Worm (Caenorhabditis elegans): Measurements from ENCODE around the gene idpb-4.

Gene idpb-4

ce11 chrII:8742972-8743371, 5.6 kb upstream of the idpb-4 start:
- peak; percentile 69 for TF ChIP-seq hlh-30 (tag; optimal IDR thresholded peaks at IDR 0.05; ENCODE audit: insufficient read depth)
- no peak for TF ChIP-seq zip-2 (tag; optimal IDR thresholded peaks at IDR 0.05)
- TF ChIP-seq cey-2 (tag; optimal IDR thresholded peaks at IDR 0.05; ENCODE audit: borderline replicate concordance, insufficient read depth) = no peak
- no peak for TF ChIP-seq snpc-1.2 (GFP tag; IDR thresholded peaks at IDR 0.05)
- peak; percentile 46; the same call in 1 of the 2 replicates for TF ChIP-seq hmg-1.1 (GFP tag; IDR thresholded peaks at IDR 0.05)
- TF ChIP-seq lin-39 (tag; optimal IDR thresholded peaks at IDR 0.05) = no peak
- TF ChIP-seq nhr-41 (GFP tag; IDR thresholded peaks at IDR 0.05) = no peak
- TF ChIP-seq Y5F2A.4 (GFP tag; optimal IDR thresholded peaks at IDR 0.05) = no peak
- no peak for TF ChIP-seq R02D3.7 (tag; optimal IDR thresholded peaks at IDR 0.05)
- TF ChIP-seq set-16 (GFP tag; IDR thresholded peaks at IDR 0.05) = no peak; the same call in 1 of the 2 replicates
- no peak for TF ChIP-seq nhr-11 (tag; optimal IDR thresholded peaks at IDR 0.05)
- no peak for TF ChIP-seq F49E8.2 (tag; optimal IDR thresholded peaks at IDR 0.05; ENCODE audit: borderline replicate concordance)
- peak in 1 of 2 experiments; percentile 42 for TF ChIP-seq lsy-2 (tag; optimal IDR thresholded peaks at IDR 0.05)
- TF ChIP-seq aha-1 (tag) = no peak
- TF ChIP-seq tag-97 (GFP tag; IDR thresholded peaks at IDR 0.05) = no peak
- no peak for TF ChIP-seq dve-1 (tag; optimal IDR thresholded peaks at IDR 0.05; ENCODE audit: insufficient read depth)
- TF ChIP-seq nhr-77 (tag; optimal IDR thresholded peaks at IDR 0.05) = no peak
- no peak for TF ChIP-seq unc-62 (GFP tag; optimal IDR thresholded peaks at IDR 0.05 in 1 of 2)
- no peak for TF ChIP-seq unc-62 (tag; optimal IDR thresholded peaks at IDR 0.05)

DNA sequence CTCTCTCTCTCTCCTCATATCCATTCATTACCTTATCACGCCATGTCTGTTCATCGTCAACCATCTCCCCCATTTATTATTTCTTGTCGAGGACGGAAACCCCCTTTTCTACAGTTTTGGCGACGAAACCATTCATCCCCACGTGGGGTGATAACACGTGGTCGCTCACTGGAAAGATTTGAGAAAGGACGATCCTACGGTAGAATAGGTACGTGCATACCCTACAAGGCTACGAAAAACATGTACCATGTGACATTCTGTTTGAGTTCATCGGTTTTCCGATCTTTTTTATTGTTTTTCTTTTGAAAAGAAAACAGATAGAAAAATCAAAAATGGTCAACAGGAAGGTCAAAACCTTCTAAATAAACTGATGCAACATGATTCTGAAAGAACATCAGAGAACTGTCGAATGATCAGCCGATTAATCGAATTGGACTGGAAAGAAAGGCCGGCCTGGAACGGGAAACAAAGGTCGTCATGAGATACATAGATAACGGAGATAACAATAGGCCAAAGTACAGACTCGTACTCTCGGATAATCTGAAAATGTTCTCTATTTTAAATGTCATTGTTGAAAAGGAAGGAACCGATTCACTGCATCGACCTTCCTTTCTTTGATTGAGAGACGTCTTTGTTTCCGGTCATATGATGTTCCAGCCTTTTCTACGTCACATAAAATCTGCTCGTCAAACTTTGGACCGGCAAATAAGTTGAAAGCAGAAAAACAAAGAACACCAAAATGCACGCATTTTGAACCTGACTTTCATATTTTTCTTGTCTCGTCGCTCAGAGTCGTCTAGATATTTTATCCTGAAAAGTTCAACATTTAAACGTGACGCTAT, 4.9 kb upstream of the idpb-4 start:
- TF ChIP-seq gei-8 (GFP tag; optimal IDR thresholded peaks at IDR 0.05) = peak; percentile 79
- TF ChIP-seq dmd-9 (GFP tag; IDR thresholded peaks at IDR 0.05) = no peak
- TF ChIP-seq ceh-28 (tag; optimal IDR thresholded peaks at IDR 0.05) = no peak
- no peak for TF ChIP-seq unc-39 (tag; optimal IDR thresholded peaks at IDR 0.05)
- no peak for TF ChIP-seq set-16 (GFP tag; IDR thresholded peaks at IDR 0.05)
- peak; percentile 30 for TF ChIP-seq nhr-77 (tag; optimal IDR thresholded peaks at IDR 0.05)
- peak; percentile 49; the same call in 1 of the 2 replicates for TF ChIP-seq pha-4 (GFP tag; IDR thresholded peaks at IDR 0.05)
- no peak for TF ChIP-seq pha-4 (tag; optimal IDR thresholded peaks at IDR 0.05)
- no peak for TF ChIP-seq attf-4 (tag; optimal IDR thresholded peaks at IDR 0.05)
- no peak for TF ChIP-seq T26A8.4 (GFP tag; IDR thresholded peaks at IDR 0.05)
- peak; percentile 15 for TF ChIP-seq lin-13 (GFP tag; optimal IDR thresholded peaks at IDR 0.05)
- TF ChIP-seq mes-2 (tag; optimal IDR thresholded peaks at IDR 0.05; ENCODE audit: poor library complexity, severe bottlenecking) = peak; percentile 15
- TF ChIP-seq Y5F2A.4 (GFP tag; optimal IDR thresholded peaks at IDR 0.05) = no peak
- TF ChIP-seq dve-1 (tag; optimal IDR thresholded peaks at IDR 0.05; ENCODE audit: insufficient read depth) = peak; percentile 68
- peak; percentile 69 for TF ChIP-seq dmd-6 (GFP tag; IDR thresholded peaks at IDR 0.05)
- peak; percentile 94 for TF ChIP-seq mxl-3 (GFP tag; optimal IDR thresholded peaks at IDR 0.05)
- 0 out of 2 replicates have a peak, but pooled peaks have one; percentile 8 for TF ChIP-seq hmg-1.1 (GFP tag; IDR thresholded peaks at IDR 0.05)
- TF ChIP-seq zfp-3 (GFP tag; conservative IDR thresholded peaks at IDR 0.05) = 0 out of 2 replicates have a peak, but pooled peaks have one; percentile 6
- peak; percentile 74 for TF ChIP-seq lin-1 (GFP tag; IDR thresholded peaks at IDR 0.05)
- TF ChIP-seq nhr-41 (GFP tag; IDR thresholded peaks at IDR 0.05) = no peak
- peak; percentile 62; the same call in 1 of the 2 replicates for TF ChIP-seq mdt-29 (GFP tag; IDR thresholded peaks at IDR 0.05)
- peak; percentile 74 for TF ChIP-seq cey-2 (tag; optimal IDR thresholded peaks at IDR 0.05; ENCODE audit: borderline replicate concordance, insufficient read depth)
- peak; percentile 99 for TF ChIP-seq aha-1 (tag)
- TF ChIP-seq hif-1 (tag; optimal IDR thresholded peaks at IDR 0.05) = peak; percentile 11 to 31
- peak in 1 of 2 experiments; percentile 58 for TF ChIP-seq lsy-2 (tag; optimal IDR thresholded peaks at IDR 0.05)
- peak; percentile 58 for TF ChIP-seq nhr-102 (tag; optimal IDR thresholded peaks at IDR 0.05)
- no peak for TF ChIP-seq lim-7 (GFP tag; IDR thresholded peaks at IDR 0.05)
- TF ChIP-seq mep-1 (tag; optimal IDR thresholded peaks at IDR 0.05) = peak; percentile 34
- TF ChIP-seq hlh-30 (tag; optimal IDR thresholded peaks at IDR 0.05; ENCODE audit: insufficient read depth) = peak; percentile 85
- TF ChIP-seq mdl-1 (tag; optimal IDR thresholded peaks at IDR 0.05) = peak; percentile 91 to 92
- TF ChIP-seq lir-3 (tag; optimal IDR thresholded peaks at IDR 0.05) = no peak
- TF ChIP-seq nhr-25 (tag; optimal IDR thresholded peaks at IDR 0.05; ENCODE audit: borderline replicate concordance, insufficient read depth) = peak; percentile 66
- TF ChIP-seq hlh-11 (tag; optimal IDR thresholded peaks at IDR 0.05) = peak; percentile 80
- TF ChIP-seq lin-39 (tag; optimal IDR thresholded peaks at IDR 0.05) = no peak
- peak in 1 of 2 experiments; percentile 99 for TF ChIP-seq unc-62 (GFP tag; optimal IDR thresholded peaks at IDR 0.05 in 1 of 2)
- TF ChIP-seq unc-62 (tag; optimal IDR thresholded peaks at IDR 0.05) = no peak
- TF ChIP-seq nhr-11 (tag; optimal IDR thresholded peaks at IDR 0.05) = peak; percentile 97
- TF ChIP-seq nhr-28 (tag; optimal IDR thresholded peaks at IDR 0.05) = peak; percentile 94
- peak; percentile 59 for TF ChIP-seq php-3 (GFP tag; IDR thresholded peaks at IDR 0.05)

Data from whole organism, L4 larva.